Worm (Caenorhabditis elegans) whole organism, L4 larva: ENCODE results near the gene Y62H9A.10.

Experiments used
- ama-1 ChIP-seq: fragments of 150-350 bp; optimal IDR thresholded peaks from 2 replicates; lab custom pipeline; 2014; ENCODE audit warnings: inconsistent platforms, mixed read lengths
- dmd-8 ChIP-seq: fragments of 200-800 bp; sonication (Bioruptor generic); IDR thresholded peaks from 2 replicates; pipeline ENCODE4 v1.3.6; 2022; ENCODE audit warnings: missing genetic modification characterization, missing compliant biosample characterization
- dpl-1 ChIP-seq: fragments of 150-350 bp; optimal IDR thresholded peaks from 2 replicates; lab custom pipeline; 2014; ENCODE audit warnings: missing biosample characterization, missing genetic modification reagents, missing genetic modification characterization
- hmg-1.1 ChIP-seq: fragments of 200-800 bp; sonication (Bioruptor generic); IDR thresholded peaks from 2 replicates; pipeline ENCODE4 v1.3.6; 2022; ENCODE audit warnings: missing genetic modification reagents, missing genetic modification characterization, missing compliant biosample characterization
- lin-13 ChIP-seq: fragments of 150-350 bp; optimal IDR thresholded peaks from 2 replicates; lab custom pipeline; 2014; ENCODE audit warnings: missing biosample characterization, missing genetic modification reagents, missing genetic modification characterization
- lin-39 ChIP-seq: fragments of 150-350 bp; optimal IDR thresholded peaks from 2 replicates; lab custom pipeline; 2014; ENCODE audit warnings: missing biosample characterization, missing genetic modification reagents, missing genetic modification characterization
- nhr-11 ChIP-seq: fragments of 150-350 bp; optimal IDR thresholded peaks from 2 replicates; lab custom pipeline; 2014; ENCODE audit warnings: missing biosample characterization, missing genetic modification characterization
- nhr-111 ChIP-seq: fragments of 200-800 bp; sonication (Bioruptor generic); optimal IDR thresholded peaks from 2 replicates; lab custom pipeline; 2018; ENCODE audit warnings: mild to moderate bottlenecking, missing genetic modification characterization, missing compliant biosample characterization
- nhr-25 ChIP-seq: sonication (generic microtip); optimal IDR thresholded peaks from 2 replicates; lab custom pipeline; 2017; ENCODE audit warnings: missing genetic modification characterization, mild to moderate bottlenecking, missing compliant biosample characterization, antibody characterized with exemption, moderate library complexity, borderline replicate concordance; ENCODE audit not compliant: insufficient read depth
- skn-1 ChIP-seq: fragments of 150-350 bp; optimal IDR thresholded peaks from 2 replicates; lab custom pipeline; 2014; ENCODE audit warnings: missing biosample characterization, missing genetic modification characterization
- snpc-1.2 ChIP-seq: fragments of 200-800 bp; sonication (Bioruptor generic); IDR thresholded peaks from 2 replicates; pipeline ENCODE4 v1.3.6; 2022; ENCODE audit warnings: missing genetic modification reagents, missing genetic modification characterization, missing compliant biosample characterization
- snpc-4 ChIP-seq: fragments of 150-350 bp; optimal IDR thresholded peaks from 2 replicates; lab custom pipeline; 2014; ENCODE audit warnings: missing biosample characterization, missing genetic modification characterization
- zip-11 ChIP-seq: fragments of 200-800 bp; sonication (Bioruptor generic); IDR thresholded peaks from 2 replicates; pipeline ENCODE4 v1.3.6; 2022; ENCODE audit warnings: missing genetic modification characterization, missing compliant biosample characterization
- ztf-11 ChIP-seq: fragments of 150-350 bp; optimal IDR thresholded peaks from 2 replicates; lab custom pipeline; 2014; ENCODE audit warnings: missing biosample characterization, missing genetic modification characterization

- no peak for TF ChIP-seq ztf-11 (tag; lab: Kevin White, UChicago)
- no peak for TF ChIP-seq nhr-111 (GFP tag; lab: Kevin White, UChicago)
- TF ChIP-seq lin-39 (tag; lab: Kevin White, UChicago): no peak
- no peak for TF ChIP-seq dmd-8
- no peak for TF ChIP-seq dpl-1 (GFP tag; lab: Kevin White, UChicago)
- TF ChIP-seq ama-1 (lab: Kevin White, UChicago): no peak
- no peak for TF ChIP-seq nhr-25
- TF ChIP-seq snpc-4 (tag; lab: Kevin White, UChicago): no peak
- TF ChIP-seq nhr-11 (tag; lab: Kevin White, UChicago): no peak
- TF ChIP-seq zip-11 (GFP tag; lab: Robert Waterston, UW): no peak
- TF ChIP-seq lin-13: no peak
- no peak for TF ChIP-seq skn-1
- no peak for TF ChIP-seq snpc-1.2
- no peak for TF ChIP-seq hmg-1.1
Measured at ce11 chrX:11909168-11909567, 6.6 kb upstream of the Y62H9A.10 start.
